Fruit fly (Drosophila melanogaster) whole organism, embryonic: ENCODE measurements around the gene sqh.

ENCODE experiments used
- Adf1 ChIP-seq: fragments of 200-800 bp; sonication (Bioruptor generic); IDR thresholded peaks from 2 replicates; pipeline ENCODE4 v1.3.6; 2022; ENCODE audit warnings: missing biosample characterization, missing genetic modification characterization
- Atf-2 ChIP-seq: fragments of 200-800 bp; sonication (Bioruptor generic); optimal IDR thresholded peaks from 2 replicates; lab custom pipeline; 2016; ENCODE audit warnings: missing biosample characterization, missing genetic modification characterization
- BtbVII ChIP-seq: fragments of 200-800 bp; sonication (Bioruptor generic); optimal IDR thresholded peaks from 3 replicates; lab custom pipeline; 2017; ENCODE audit warnings: missing biosample characterization, mild to moderate bottlenecking, missing genetic modification characterization
- CG11085 ChIP-seq: fragments of 200-800 bp; sonication (Bioruptor generic); IDR thresholded peaks from 2 replicates; pipeline ENCODE4 v1.3.6; 2022; ENCODE audit warnings: missing biosample characterization, missing genetic modification characterization
- CG11247 ChIP-seq: fragments of 200-800 bp; sonication (Bioruptor generic); IDR thresholded peaks from 2 replicates; pipeline ENCODE4 v1.3.6; 2022; ENCODE audit warnings: missing biosample characterization, missing genetic modification characterization
- CG11696 ChIP-seq: fragments of 200-800 bp; sonication (Bioruptor generic); IDR thresholded peaks from 2 replicates; pipeline ENCODE4 v1.3.6; 2022; ENCODE audit warnings: missing biosample characterization, missing genetic modification characterization
- CG12219 ChIP-seq: fragments of 200-800 bp; sonication (Bioruptor generic); optimal IDR thresholded peaks from 3 replicates; lab custom pipeline; 2018; ENCODE audit warnings: missing biosample characterization, mild to moderate bottlenecking, missing genetic modification characterization
- CG13123 ChIP-seq: fragments of 200-800 bp; sonication (Bioruptor generic); optimal IDR thresholded peaks from 2 replicates; lab custom pipeline; 2016; ENCODE audit warnings: missing biosample characterization, missing genetic modification characterization
- CG16815 ChIP-seq: fragments of 200-800 bp; sonication (Bioruptor generic); optimal IDR thresholded peaks from 3 replicates; lab custom pipeline; 2017; ENCODE audit warnings: missing biosample characterization, mild to moderate bottlenecking, missing genetic modification characterization
- CG17186 ChIP-seq: fragments of 200-800 bp; sonication (Bioruptor generic); optimal IDR thresholded peaks from 3 replicates; lab custom pipeline; 2017; ENCODE audit warnings: missing biosample characterization, missing genetic modification reagents, missing genetic modification characterization
- CG17385 ChIP-seq: fragments of 200-800 bp; sonication (Bioruptor generic); optimal IDR thresholded peaks from 3 replicates; lab custom pipeline; 2018; ENCODE audit warnings: missing biosample characterization, mild to moderate bottlenecking, missing genetic modification characterization
- CG31388 ChIP-seq: fragments of 200-800 bp; sonication (Bioruptor generic); optimal IDR thresholded peaks from 2 replicates; lab custom pipeline; 2016; ENCODE audit warnings: missing biosample characterization, missing genetic modification characterization
- CG34422 ChIP-seq: fragments of 200-800 bp; sonication (Bioruptor generic); IDR thresholded peaks from 3 replicates; pipeline ENCODE4 v1.3.6; 2022; ENCODE audit warnings: missing biosample characterization, missing genetic modification characterization
- CG3838 ChIP-seq: fragments of 200-800 bp; sonication (Bioruptor generic); optimal IDR thresholded peaks from 3 replicates; lab custom pipeline; 2016; ENCODE audit warnings: missing biosample characterization, missing genetic modification characterization
- CG4730 ChIP-seq: fragments of 200-800 bp; sonication (Bioruptor generic); IDR thresholded peaks from 2 replicates; pipeline ENCODE4 v1.3.6; 2022; ENCODE audit warnings: missing biosample characterization, missing genetic modification characterization
- CG7372 ChIP-seq: fragments of 200-800 bp; sonication (Bioruptor generic); IDR thresholded peaks from 2 replicates; pipeline ENCODE4 v1.3.6; 2022; ENCODE audit warnings: missing biosample characterization, missing genetic modification characterization
- CG7928 ChIP-seq: fragments of 200-800 bp; sonication (Bioruptor generic); optimal IDR thresholded peaks from 2 replicates; lab custom pipeline; 2017; ENCODE audit warnings: missing biosample characterization, mild to moderate bottlenecking, missing genetic modification characterization
- CG7963 ChIP-seq: fragments of 200-800 bp; sonication (Bioruptor generic); IDR thresholded peaks from 3 replicates; pipeline ENCODE4 v1.3.6; 2022; ENCODE audit warnings: missing biosample characterization, missing genetic modification characterization; ENCODE audit not compliant: partially characterized antibody
- CrebB ChIP-seq: fragments of 200-800 bp; sonication (Bioruptor generic); optimal IDR thresholded peaks from 3 replicates; lab custom pipeline; 2018; ENCODE audit warnings: missing biosample characterization, mild to moderate bottlenecking, missing genetic modification characterization
- ERR ChIP-seq: fragments of 200-800 bp; sonication (Bioruptor generic); optimal IDR thresholded peaks from 2 replicates; lab custom pipeline; 2016; ENCODE audit warnings: missing biosample characterization, missing genetic modification characterization
- Ets65A ChIP-seq: fragments of 200-800 bp; sonication (Bioruptor generic); peaks from one replicate; lab custom pipeline; 2016; ENCODE audit warnings: missing biosample characterization, missing genetic modification characterization
- HLHmδ ChIP-seq: fragments of 200-800 bp; sonication (Bioruptor generic); optimal IDR thresholded peaks from 2 replicates; lab custom pipeline; 2018; ENCODE audit warnings: missing biosample characterization, mild to moderate bottlenecking, missing genetic modification characterization, moderate library complexity
- Hmr ChIP-seq: fragments of 200-800 bp; sonication (Bioruptor generic); optimal IDR thresholded peaks from 3 replicates; lab custom pipeline; 2017; ENCODE audit warnings: mild to moderate bottlenecking, missing biosample characterization, missing genetic modification reagents, missing genetic modification characterization
- Hr78 ChIP-seq, 2 experiments: fragments of 200-800 bp in 1 of 2; fragments of >200 bp in 1 of 2; sonication (Bioruptor generic) in 1 of 2; optimal IDR thresholded peaks; 2 replicates each; lab custom pipeline; 2017 to 2019; ENCODE audit warnings: missing biosample characterization in 2 of 2, missing genetic modification characterization in 2 of 2, mild to moderate bottlenecking in 1 of 2, moderate library complexity in 1 of 2
- Mrtf ChIP-seq: fragments of 200-800 bp; sonication (Bioruptor generic); IDR thresholded peaks from 3 replicates; pipeline ENCODE4 v1.3.6; 2022; ENCODE audit warnings: missing biosample characterization, missing genetic modification characterization
- Neu2 ChIP-seq: fragments of 200-800 bp; sonication (Bioruptor generic); optimal IDR thresholded peaks from 3 replicates; lab custom pipeline; 2016; ENCODE audit warnings: missing biosample characterization, missing genetic modification characterization, borderline replicate concordance
- Ssrp ChIP-seq: fragments of 200-800 bp; sonication (Bioruptor generic); optimal IDR thresholded peaks from 2 replicates; lab custom pipeline; 2018; ENCODE audit warnings: missing biosample characterization, mild to moderate bottlenecking, missing genetic modification characterization, moderate library complexity
- ab ChIP-seq: fragments of 200-800 bp; sonication (Bioruptor generic); optimal IDR thresholded peaks from 2 replicates; lab custom pipeline; 2016; ENCODE audit warnings: missing biosample characterization, missing genetic modification characterization
- ac ChIP-seq: fragments of 200-800 bp; sonication (Bioruptor generic); optimal IDR thresholded peaks from 3 replicates; lab custom pipeline; 2017; ENCODE audit warnings: missing biosample characterization, mild to moderate bottlenecking, missing genetic modification characterization
- ara ChIP-seq: fragments of 200-800 bp; sonication (Bioruptor generic); IDR thresholded peaks from 2 replicates; pipeline ENCODE4 v1.3.6; 2022; ENCODE audit warnings: missing biosample characterization, missing genetic modification characterization
- ash1 ChIP-seq: fragments of 200-800 bp; sonication (Bioruptor generic); optimal IDR thresholded peaks from 2 replicates; lab custom pipeline; 2018; ENCODE audit warnings: missing biosample characterization, mild to moderate bottlenecking, missing genetic modification characterization
- bowl ChIP-seq: fragments of 200-800 bp; sonication (Bioruptor generic); IDR thresholded peaks from 2 replicates; pipeline ENCODE4 v1.3.6; 2022; ENCODE audit warnings: missing biosample characterization, missing genetic modification characterization
- chm ChIP-seq: fragments of 200-800 bp; sonication (Bioruptor generic); IDR thresholded peaks from 2 replicates; pipeline ENCODE4 v1.3.6; 2022; ENCODE audit warnings: missing biosample characterization, missing genetic modification characterization
- crol ChIP-seq: fragments of 200-800 bp; sonication (Bioruptor generic); IDR thresholded peaks from 2 replicates; pipeline ENCODE4 v1.3.6; 2022; ENCODE audit warnings: missing biosample characterization, missing genetic modification characterization
- dmrt99B ChIP-seq: fragments of 200-800 bp; sonication (Bioruptor generic); optimal IDR thresholded peaks from 2 replicates; lab custom pipeline; 2018; ENCODE audit warnings: missing biosample characterization, mild to moderate bottlenecking, missing genetic modification characterization, moderate library complexity
- grau ChIP-seq: fragments of 200-800 bp; optimal IDR thresholded peaks from 3 replicates; lab custom pipeline; 2019; ENCODE audit warnings: missing biosample characterization, mild to moderate bottlenecking, missing genetic modification characterization, moderate library complexity
- kay ChIP-seq: fragments of 200-800 bp; sonication (Bioruptor generic); optimal IDR thresholded peaks from 2 replicates; lab custom pipeline; 2016; ENCODE audit warnings: missing biosample characterization, missing genetic modification characterization
- lola ChIP-seq, 3 experiments: fragments of >200 bp in 2 of 3; fragments of 200-800 bp in 1 of 3; sonication (Bioruptor generic) in 1 of 3; optimal IDR thresholded peaks; 2 replicates each; lab custom pipeline; 2017 to 2019; ENCODE audit warnings: missing biosample characterization in 3 of 3, missing genetic modification characterization in 3 of 3, mild to moderate bottlenecking in 1 of 3, moderate library complexity in 1 of 3
- pita ChIP-seq: fragments of 200-800 bp; sonication (Bioruptor generic); optimal IDR thresholded peaks from 2 replicates; lab custom pipeline; 2017; ENCODE audit warnings: missing biosample characterization, mild to moderate bottlenecking, missing genetic modification characterization
- pum ChIP-seq: fragments of 200-800 bp; sonication (Bioruptor generic); optimal IDR thresholded peaks from 2 replicates; lab custom pipeline; 2016; ENCODE audit warnings: missing biosample characterization, missing genetic modification characterization
- run ChIP-seq: fragments of 200-800 bp; sonication (Bioruptor generic); optimal IDR thresholded peaks from 3 replicates; lab custom pipeline; 2018; ENCODE audit warnings: missing biosample characterization, mild to moderate bottlenecking, missing genetic modification characterization
- sd ChIP-seq: fragments of 200-800 bp; sonication (Bioruptor generic); optimal IDR thresholded peaks from 3 replicates; lab custom pipeline; 2018; ENCODE audit warnings: missing biosample characterization, mild to moderate bottlenecking, missing genetic modification characterization, moderate library complexity
- sima ChIP-seq: fragments of 200-800 bp; sonication (Bioruptor generic); optimal IDR thresholded peaks from 2 replicates; lab custom pipeline; 2016; ENCODE audit warnings: missing biosample characterization, missing genetic modification characterization
- sqz ChIP-seq: fragments of 200-800 bp; sonication (Bioruptor generic); optimal IDR thresholded peaks from 3 replicates; lab custom pipeline; 2018; ENCODE audit warnings: missing biosample characterization, mild to moderate bottlenecking, missing genetic modification characterization
- stc ChIP-seq: fragments of 200-800 bp; sonication (Bioruptor generic); IDR thresholded peaks from 2 replicates; pipeline ENCODE4 v1.3.6; 2022; ENCODE audit warnings: missing biosample characterization, missing genetic modification characterization
- tna ChIP-seq: fragments of 200-800 bp; sonication (Bioruptor generic); IDR thresholded peaks from 2 replicates; pipeline ENCODE4 v1.3.6; 2022; ENCODE audit warnings: missing biosample characterization, missing genetic modification characterization; ENCODE audit not compliant: partially characterized antibody
- tup ChIP-seq: fragments of 200-800 bp; sonication (Bioruptor generic); optimal IDR thresholded peaks from 2 replicates; lab custom pipeline; 2016; ENCODE audit warnings: missing biosample characterization, mild to moderate bottlenecking, missing genetic modification characterization, moderate library complexity
- unpg ChIP-seq: fragments of 200-800 bp; sonication (Bioruptor generic); optimal IDR thresholded peaks from 3 replicates; lab custom pipeline; 2018; ENCODE audit warnings: missing biosample characterization, mild to moderate bottlenecking, missing genetic modification characterization, moderate library complexity
- vnd ChIP-seq: fragments of 200-800 bp; sonication (Bioruptor generic); IDR thresholded peaks from 3 replicates; pipeline ENCODE4 v1.3.6; 2022; ENCODE audit warnings: missing biosample characterization, missing genetic modification characterization; ENCODE audit not compliant: partially characterized antibody
- vvl ChIP-seq: fragments of 200-800 bp; sonication (Bioruptor generic); IDR thresholded peaks from 2 replicates; pipeline ENCODE4 v1.3.6; 2022; ENCODE audit warnings: missing biosample characterization, missing genetic modification characterization

The sqh gene

DNA sequence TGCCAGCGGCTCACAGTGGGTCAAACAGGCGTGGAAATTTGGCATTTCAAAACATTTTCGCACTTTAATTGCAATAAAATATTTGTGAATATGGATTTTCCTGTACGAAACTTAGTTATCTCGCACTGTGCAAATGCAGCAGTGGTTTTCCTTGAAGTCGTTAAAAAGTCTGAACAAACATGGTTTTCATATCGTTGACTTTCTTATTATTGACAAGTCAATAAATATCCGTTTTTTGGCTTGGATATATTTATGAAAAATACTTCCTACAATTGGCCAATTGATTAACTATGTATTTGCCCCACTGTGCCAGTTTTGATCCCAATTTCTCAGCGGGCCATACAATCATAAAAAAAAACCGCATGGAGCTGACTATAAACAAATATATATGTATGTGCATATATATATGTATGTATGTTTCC is 40.5 kb upstream of the sqh start (continued):
- peak; percentile 96 for TF ChIP-seq unpg (GFP tag; lab: Kevin White, UChicago)
- TF ChIP-seq Adf1: peak; percentile 59
- peak; percentile 92 for TF ChIP-seq ara (GFP tag; lab: Robert Waterston, UW)
- TF ChIP-seq dmrt99B (tag; lab: Kevin White, UChicago): peak; percentile 99
- peak; percentile 94 for TF ChIP-seq BtbVII (GFP tag; lab: Kevin White, UChicago)
- TF ChIP-seq CG11247 (GFP tag; lab: Robert Waterston, UW): peak; percentile 82
- peak; percentile 92 for TF ChIP-seq CG4730 (GFP tag; lab: Robert Waterston, UW)
- peak; percentile 96 for TF ChIP-seq Atf-2 (GFP tag; lab: Kevin White, UChicago)
- TF ChIP-seq CG7372 (GFP tag; lab: Robert Waterston, UW): peak; percentile 93
- TF ChIP-seq HLHmδ (GFP tag; lab: Kevin White, UChicago): no peak
- TF ChIP-seq CG11696 (GFP tag; lab: Robert Waterston, UW): peak; percentile 82
- TF ChIP-seq pum (GFP tag; lab: Kevin White, UChicago): peak; percentile 96
- TF ChIP-seq vnd (GFP tag; lab: Robert Waterston, UW): 0 out of 3 replicates have a peak, but pooled peaks have one; percentile 29
- TF ChIP-seq crol (GFP tag; lab: Robert Waterston, UW): peak; percentile 45; the same call in 1 of the 2 replicates
- TF ChIP-seq tna: no peak
- TF ChIP-seq chm (GFP tag; lab: Robert Waterston, UW): peak; percentile 83
- peak; percentile 88 for TF ChIP-seq ac (GFP tag; lab: Kevin White, UChicago)
- TF ChIP-seq CG34422 (GFP tag; lab: Robert Waterston, UW): peak; percentile 96
- TF ChIP-seq CG7963 (GFP tag; lab: Robert Waterston, UW): no peak
- no peak for TF ChIP-seq ash1 (GFP tag; lab: Kevin White, UChicago)
- TF ChIP-seq CG3838: peak; percentile 86
- TF ChIP-seq CG31388 (GFP tag; lab: Kevin White, UChicago): peak; percentile 90
- TF ChIP-seq Ets65A (GFP tag; lab: Kevin White, UChicago): peak; percentile 99
- peak; percentile 92 for TF ChIP-seq ab (GFP tag; lab: Kevin White, UChicago)
- no peak for TF ChIP-seq pita
- TF ChIP-seq vvl (GFP tag; lab: Robert Waterston, UW): peak; percentile 95
- TF ChIP-seq sqz (GFP tag; lab: Kevin White, UChicago): peak; percentile 94
- peak; percentile 87 for TF ChIP-seq CG17186 (GFP tag; lab: Kevin White, UChicago)
- TF ChIP-seq CG11085 (GFP tag; lab: Robert Waterston, UW): peak; percentile 81
- peak; percentile 96 for TF ChIP-seq Hmr (GFP tag; lab: Kevin White, UChicago)
- peak; percentile 78 for TF ChIP-seq tup (GFP tag; lab: Kevin White, UChicago)
- peak; percentile 94 for TF ChIP-seq CG16815 (GFP tag; lab: Kevin White, UChicago)
- peak; percentile 87 for TF ChIP-seq ERR (GFP tag; lab: Kevin White, UChicago)
- TF ChIP-seq sima: peak; percentile 81
- TF ChIP-seq CG12219 (GFP tag; lab: Kevin White, UChicago): peak; percentile 95
- peak; percentile 93 for TF ChIP-seq Mrtf
- TF ChIP-seq CrebB (tag; lab: Kevin White, UChicago): peak; percentile 87
- TF ChIP-seq Neu2 (GFP tag; lab: Kevin White, UChicago): peak; percentile 81
- TF ChIP-seq Ssrp: peak; percentile 97
- TF ChIP-seq lola (GFP tag; optimal IDR thresholded peaks at IDR 0.05; lab: Kevin White, UChicago): peak in 1 of 3 experiments; percentile 91
- TF ChIP-seq stc (GFP tag; lab: Robert Waterston, UW): peak; percentile 95
- TF ChIP-seq grau (tag; lab: Kevin White, UChicago): peak; percentile 95
- TF ChIP-seq sd (tag; lab: Kevin White, UChicago): peak; percentile 87
- TF ChIP-seq CG13123 (GFP tag; lab: Kevin White, UChicago): peak; percentile 93
- peak; percentile 95 for TF ChIP-seq run (tag; lab: Kevin White, UChicago)
- TF ChIP-seq CG17385 (GFP tag; lab: Kevin White, UChicago): peak; percentile 94
- peak in 1 of 2 experiments; percentile 89 for TF ChIP-seq Hr78 (GFP tag; optimal IDR thresholded peaks at IDR 0.05; lab: Kevin White, UChicago)
- TF ChIP-seq kay: peak; percentile 92
- peak; percentile 66 for TF ChIP-seq CG7928 (GFP tag; lab: Kevin White, UChicago)
- TF ChIP-seq bowl (GFP tag; lab: Robert Waterston, UW): peak; percentile 89
